Fruit fly (Drosophila melanogaster) whole organism, embryonic: Measurements from ENCODE around the gene inaE.

Experiments
- BtbVII ChIP-seq: fragments of 200-800 bp; sonication (Bioruptor generic); optimal IDR thresholded peaks from 3 replicates; lab custom pipeline; 2017; ENCODE audit warnings: missing biosample characterization, mild to moderate bottlenecking, missing genetic modification characterization
- Bteb2 ChIP-seq: fragments of 200-800 bp; sonication (Bioruptor generic); optimal IDR thresholded peaks from 2 replicates; lab custom pipeline; 2016; ENCODE audit warnings: missing biosample characterization, missing genetic modification characterization
- CG10267 ChIP-seq: fragments of 200-800 bp; sonication (Bioruptor generic); optimal IDR thresholded peaks from 2 replicates; lab custom pipeline; 2018; ENCODE audit warnings: missing biosample characterization, mild to moderate bottlenecking, missing genetic modification characterization, moderate library complexity
- CG11247 ChIP-seq: fragments of 200-800 bp; sonication (Bioruptor generic); IDR thresholded peaks from 2 replicates; pipeline ENCODE4 v1.3.6; 2022; ENCODE audit warnings: missing biosample characterization, missing genetic modification characterization
- CG12155 ChIP-seq: fragments of 200-800 bp; sonication (Bioruptor generic); optimal IDR thresholded peaks from 3 replicates; lab custom pipeline; 2016; ENCODE audit warnings: missing biosample characterization, missing genetic modification characterization
- CG12391 ChIP-seq: fragments of 200-800 bp; sonication (Bioruptor generic); optimal IDR thresholded peaks from 3 replicates; lab custom pipeline; 2018; ENCODE audit warnings: missing biosample characterization, mild to moderate bottlenecking, missing genetic modification characterization, moderate library complexity
- CG12942 ChIP-seq: fragments of 200-800 bp; sonication (Bioruptor generic); optimal IDR thresholded peaks from 3 replicates; lab custom pipeline; 2016; ENCODE audit warnings: missing biosample characterization, missing genetic modification characterization
- CG14050 ChIP-seq: fragments of 200-800 bp; sonication (Bioruptor generic); IDR thresholded peaks from 3 replicates; pipeline ENCODE4 v1.3.6; 2022; ENCODE audit warnings: missing biosample characterization, missing genetic modification characterization
- CG14965 ChIP-seq: fragments of 200-800 bp; sonication (Bioruptor generic); optimal IDR thresholded peaks from 2 replicates; lab custom pipeline; 2016; ENCODE audit warnings: missing biosample characterization, missing genetic modification characterization, borderline replicate concordance
- CG15269 ChIP-seq: fragments of 200-800 bp; sonication (Bioruptor generic); optimal IDR thresholded peaks from 2 replicates; lab custom pipeline; 2018; ENCODE audit warnings: missing biosample characterization, mild to moderate bottlenecking, missing genetic modification characterization, moderate library complexity
- CG1647 ChIP-seq: fragments of 200-800 bp; sonication (Bioruptor generic); optimal IDR thresholded peaks from 3 replicates; lab custom pipeline; 2016; ENCODE audit warnings: missing biosample characterization, missing genetic modification characterization
- CG16863 ChIP-seq: fragments of 200-800 bp; sonication (Bioruptor generic); optimal IDR thresholded peaks from 3 replicates; lab custom pipeline; 2016; ENCODE audit warnings: missing biosample characterization, missing genetic modification characterization
- CG17359 ChIP-seq: fragments of 200-800 bp; sonication (Bioruptor generic); optimal IDR thresholded peaks from 3 replicates; lab custom pipeline; 2018; ENCODE audit warnings: missing biosample characterization, mild to moderate bottlenecking, missing genetic modification characterization, moderate library complexity
- CG1792 ChIP-seq: fragments of 200-800 bp; sonication (Bioruptor generic); optimal IDR thresholded peaks from 2 replicates; lab custom pipeline; 2016; ENCODE audit warnings: missing biosample characterization, missing genetic modification characterization
- CG1832 ChIP-seq: fragments of 200-800 bp; sonication (Bioruptor generic); optimal IDR thresholded peaks from 2 replicates; lab custom pipeline; 2017; ENCODE audit warnings: missing biosample characterization, mild to moderate bottlenecking, missing genetic modification characterization, inconsistent platforms
- CG18619 ChIP-seq: fragments of 200-800 bp; sonication (Bioruptor generic); optimal IDR thresholded peaks from 3 replicates; lab custom pipeline; 2017; ENCODE audit warnings: missing biosample characterization, mild to moderate bottlenecking, missing genetic modification characterization
- CG2120 ChIP-seq: fragments of 200-800 bp; sonication (Bioruptor generic); optimal IDR thresholded peaks from 3 replicates; lab custom pipeline; 2016; ENCODE audit warnings: missing biosample characterization, missing genetic modification characterization
- CG2202 ChIP-seq: fragments of 200-800 bp; sonication (Bioruptor generic); optimal IDR thresholded peaks from 2 replicates; lab custom pipeline; 2018; ENCODE audit warnings: missing biosample characterization, mild to moderate bottlenecking, missing genetic modification characterization
- CG3838 ChIP-seq: fragments of 200-800 bp; sonication (Bioruptor generic); optimal IDR thresholded peaks from 3 replicates; lab custom pipeline; 2016; ENCODE audit warnings: missing biosample characterization, missing genetic modification characterization
- CG42726 ChIP-seq: fragments of 200-800 bp; sonication (Bioruptor generic); IDR thresholded peaks from 2 replicates; pipeline ENCODE4 v1.3.6; 2022; ENCODE audit warnings: missing biosample characterization, missing genetic modification characterization; ENCODE audit not compliant: partially characterized antibody
- CG4404 ChIP-seq: fragments of 200-800 bp; sonication (Bioruptor generic); IDR thresholded peaks from 2 replicates; pipeline ENCODE4 v1.3.6; 2022; ENCODE audit warnings: missing biosample characterization, missing genetic modification characterization
- CG5245 ChIP-seq: fragments of 200-800 bp; sonication (Bioruptor generic); optimal IDR thresholded peaks from 3 replicates; lab custom pipeline; 2016; ENCODE audit warnings: missing biosample characterization, missing genetic modification characterization
- CG7556 ChIP-seq: fragments of 200-800 bp; sonication (Bioruptor generic); optimal IDR thresholded peaks from 2 replicates; lab custom pipeline; 2017; ENCODE audit warnings: missing biosample characterization, mild to moderate bottlenecking, missing genetic modification characterization
- CG9437 ChIP-seq: fragments of 200-800 bp; sonication (Bioruptor generic); optimal IDR thresholded peaks from 2 replicates; lab custom pipeline; 2018; ENCODE audit warnings: missing biosample characterization, mild to moderate bottlenecking, missing genetic modification characterization
- Dbx ChIP-seq: fragments of 200-800 bp; sonication (Bioruptor generic); IDR thresholded peaks from 3 replicates; pipeline ENCODE4 v1.3.6; 2022; ENCODE audit warnings: missing biosample characterization, missing genetic modification characterization
- Dip3 ChIP-seq: fragments of 200-800 bp; sonication (Bioruptor generic); optimal IDR thresholded peaks from 3 replicates; lab custom pipeline; 2016; ENCODE audit warnings: missing biosample characterization, missing genetic modification characterization
- Eip74EF ChIP-seq, 2 experiments: fragments of 200-800 bp in 1 of 2; fragments of >200 bp in 1 of 2; sonication (Bioruptor generic) in 1 of 2; optimal IDR thresholded peaks; 2 replicates each; lab custom pipeline; 2017 to 2019; ENCODE audit warnings: missing biosample characterization in 2 of 2, missing genetic modification characterization in 2 of 2, mild to moderate bottlenecking in 1 of 2, moderate library complexity in 1 of 2
- HmgD ChIP-seq: fragments of 200-800 bp; sonication (Bioruptor generic); optimal IDR thresholded peaks from 3 replicates; lab custom pipeline; 2016; ENCODE audit warnings: missing biosample characterization, missing genetic modification characterization
- Hr3 ChIP-seq: fragments of 200-800 bp; sonication (Bioruptor generic); optimal IDR thresholded peaks from 3 replicates; lab custom pipeline; 2016; ENCODE audit warnings: missing biosample characterization, missing genetic modification characterization
- NK7.1 ChIP-seq: fragments of 200-800 bp; sonication (Bioruptor generic); optimal IDR thresholded peaks from 3 replicates; lab custom pipeline; 2016; ENCODE audit warnings: missing biosample characterization, missing genetic modification characterization
- PHDP ChIP-seq: fragments of 200-800 bp; sonication (Bioruptor generic); optimal IDR thresholded peaks from 3 replicates; lab custom pipeline; 2018; ENCODE audit warnings: missing biosample characterization, mild to moderate bottlenecking, missing genetic modification characterization, moderate library complexity
- YL-1 ChIP-seq: fragments of 200-800 bp; sonication (Bioruptor generic); optimal IDR thresholded peaks from 3 replicates; lab custom pipeline; 2017; ENCODE audit warnings: missing biosample characterization, mild to moderate bottlenecking, missing genetic modification characterization
- al ChIP-seq: fragments of 200-800 bp; sonication (Bioruptor generic); IDR thresholded peaks from 2 replicates; pipeline ENCODE4 v1.3.6; 2022; ENCODE audit warnings: missing biosample characterization, missing genetic modification characterization
- corto ChIP-seq: fragments of 200-800 bp; sonication (Bioruptor generic); optimal IDR thresholded peaks from 2 replicates; lab custom pipeline; 2016; ENCODE audit warnings: missing biosample characterization, mild to moderate bottlenecking, missing genetic modification characterization, moderate library complexity
- emc ChIP-seq: fragments of 200-800 bp; sonication (Bioruptor generic); optimal IDR thresholded peaks from 2 replicates; lab custom pipeline; 2016; ENCODE audit warnings: missing biosample characterization, missing genetic modification characterization
- en ChIP-seq: fragments of 200-800 bp; sonication (Bioruptor generic); optimal IDR thresholded peaks from 2 replicates; lab custom pipeline; 2016; ENCODE audit warnings: missing biosample characterization, missing genetic modification characterization
- fd102C ChIP-seq: fragments of 200-800 bp; sonication (Bioruptor generic); optimal IDR thresholded peaks from 2 replicates; lab custom pipeline; 2018; ENCODE audit warnings: missing biosample characterization, mild to moderate bottlenecking, missing genetic modification characterization, moderate library complexity
- gsb ChIP-seq: fragments of 200-800 bp; sonication (Bioruptor generic); IDR thresholded peaks from 2 replicates; pipeline ENCODE4 v1.3.6; 2022; ENCODE audit warnings: missing biosample characterization, missing genetic modification characterization
- insv ChIP-seq, 2 experiments: fragments of 200-800 bp; sonication (Bioruptor generic); optimal IDR thresholded peaks; 3 replicates each; lab custom pipeline; 2016 to 2018; ENCODE audit warnings: missing biosample characterization in 2 of 2, missing genetic modification characterization in 2 of 2
- knrl ChIP-seq: fragments of 200-800 bp; sonication (Bioruptor generic); IDR thresholded peaks from 3 replicates; pipeline ENCODE4 v1.3.6; 2022; ENCODE audit warnings: missing biosample characterization, missing genetic modification characterization; ENCODE audit not compliant: partially characterized antibody
- nau ChIP-seq: fragments of 200-800 bp; sonication (Bioruptor generic); optimal IDR thresholded peaks from 3 replicates; lab custom pipeline; 2017; ENCODE audit warnings: missing biosample characterization, mild to moderate bottlenecking, missing genetic modification characterization, missing genetic modification reagents
- nmo ChIP-seq: fragments of 200-800 bp; sonication (Bioruptor generic); optimal IDR thresholded peaks from 2 replicates; lab custom pipeline; 2018; ENCODE audit warnings: missing biosample characterization, mild to moderate bottlenecking, missing genetic modification characterization, moderate library complexity
- nom ChIP-seq: fragments of 200-800 bp; sonication (Bioruptor generic); optimal IDR thresholded peaks from 2 replicates; lab custom pipeline; 2017; ENCODE audit warnings: missing biosample characterization, missing genetic modification characterization, mild to moderate bottlenecking, moderate library complexity, missing genetic modification reagents
- otp ChIP-seq: fragments of 200-800 bp; sonication (Bioruptor generic); IDR thresholded peaks from 3 replicates; pipeline ENCODE4, ENCODE4 v1.3.6; 2022; ENCODE audit warnings: missing biosample characterization, missing genetic modification characterization
- pita ChIP-seq: fragments of 200-800 bp; sonication (Bioruptor generic); optimal IDR thresholded peaks from 2 replicates; lab custom pipeline; 2017; ENCODE audit warnings: missing biosample characterization, mild to moderate bottlenecking, missing genetic modification characterization
- salm ChIP-seq: fragments of 200-800 bp; sonication (Bioruptor generic); optimal IDR thresholded peaks from 2 replicates; lab custom pipeline; 2018; ENCODE audit warnings: missing biosample characterization, mild to moderate bottlenecking, missing genetic modification characterization
- sug ChIP-seq: fragments of 200-800 bp; optimal IDR thresholded peaks from 2 replicates; lab custom pipeline; 2019; ENCODE audit warnings: missing biosample characterization, mild to moderate bottlenecking, missing genetic modification characterization, moderate library complexity
- tup ChIP-seq: fragments of 200-800 bp; sonication (Bioruptor generic); optimal IDR thresholded peaks from 2 replicates; lab custom pipeline; 2016; ENCODE audit warnings: missing biosample characterization, mild to moderate bottlenecking, missing genetic modification characterization, moderate library complexity
- tx ChIP-seq: fragments of 200-800 bp; sonication (Bioruptor generic); optimal IDR thresholded peaks from 2 replicates; lab custom pipeline; 2016; ENCODE audit warnings: missing biosample characterization, missing genetic modification characterization
- wor ChIP-seq: fragments of 200-800 bp; sonication (Bioruptor generic); IDR thresholded peaks from 2 replicates; pipeline ENCODE4 v1.3.6; 2022; ENCODE audit warnings: missing biosample characterization, missing genetic modification characterization

The inaE gene

dm6 chrX:13740062-13740461 lies 43.5 kb upstream of the inaE start (continued):
- TF ChIP-seq nau (GFP tag; lab: Kevin White, UChicago): peak; percentile 31
- TF ChIP-seq CG9437: no peak
- TF ChIP-seq CG18619: peak; percentile 77
- peak in 1 of 2 experiments; percentile 12 for TF ChIP-seq Eip74EF (GFP tag; optimal IDR thresholded peaks at IDR 0.05; lab: Kevin White, UChicago)
- no peak for TF ChIP-seq insv (GFP tag; optimal IDR thresholded peaks at IDR 0.05; lab: Kevin White, UChicago)
- peak; percentile 72 for TF ChIP-seq CG16863 (GFP tag; lab: Kevin White, UChicago)
- peak; percentile 61 for TF ChIP-seq CG1792 (GFP tag; lab: Kevin White, UChicago)
- no peak for TF ChIP-seq tup (GFP tag; lab: Kevin White, UChicago)
- TF ChIP-seq fd102C (GFP tag; lab: Kevin White, UChicago): no peak
- TF ChIP-seq CG42726 (GFP tag; lab: Robert Waterston, UW): no peak
- peak; percentile 77 for TF ChIP-seq CG12155
- TF ChIP-seq en: no peak
- peak; percentile 15 for TF ChIP-seq CG2202 (tag; lab: Kevin White, UChicago)
- peak; percentile 97 for TF ChIP-seq nom (GFP tag; lab: Kevin White, UChicago)
- TF ChIP-seq gsb: peak; percentile 70
- TF ChIP-seq HmgD (GFP tag; lab: Kevin White, UChicago): peak; percentile 80
- peak; percentile 72 for TF ChIP-seq PHDP
- TF ChIP-seq CG15269 (tag; lab: Kevin White, UChicago): peak; percentile 89
- TF ChIP-seq salm: peak; percentile 14
- peak; percentile 29; the same call in 1 of the 2 replicates for TF ChIP-seq wor (GFP tag; lab: Robert Waterston, UW)
- TF ChIP-seq CG12391 (tag; lab: Kevin White, UChicago): peak; percentile 66
- peak; percentile 82 for TF ChIP-seq CG17359 (tag; lab: Kevin White, UChicago)
- TF ChIP-seq CG14050 (GFP tag; lab: Robert Waterston, UW): peak; percentile 70; the same call in 2 of the 3 replicates
- no peak for TF ChIP-seq pita
- TF ChIP-seq CG7556 (GFP tag; lab: Kevin White, UChicago): no peak
- TF ChIP-seq YL-1: no peak
- peak; percentile 75 for TF ChIP-seq sug (tag; lab: Kevin White, UChicago)
- TF ChIP-seq Bteb2: peak; percentile 56
- TF ChIP-seq BtbVII: peak; percentile 65
- TF ChIP-seq CG1832 (GFP tag; lab: Kevin White, UChicago): no peak
- TF ChIP-seq tx (GFP tag; lab: Kevin White, UChicago): peak; percentile 78
- peak; percentile 79 for TF ChIP-seq Dbx (GFP tag; lab: Robert Waterston, UW)
- peak; percentile 69 for TF ChIP-seq Dip3 (GFP tag; lab: Kevin White, UChicago)
- peak; percentile 38 for TF ChIP-seq NK7.1 (GFP tag; lab: Kevin White, UChicago)
- peak; percentile 89 for TF ChIP-seq CG2120 (GFP tag; lab: Kevin White, UChicago)
- TF ChIP-seq Hr3 (GFP tag; lab: Kevin White, UChicago): peak; percentile 64
- TF ChIP-seq knrl (GFP tag; lab: Robert Waterston, UW): no peak
- TF ChIP-seq CG5245 (GFP tag; lab: Kevin White, UChicago): peak; percentile 67
- no peak for TF ChIP-seq CG14965 (GFP tag; lab: Kevin White, UChicago)
- TF ChIP-seq CG12942: peak; percentile 61
- peak; percentile 49 for TF ChIP-seq CG4404 (GFP tag; lab: Robert Waterston, UW)
- TF ChIP-seq CG1647: peak; percentile 70
- peak; percentile 33 for TF ChIP-seq nmo (GFP tag; lab: Kevin White, UChicago)
- TF ChIP-seq CG11247 (GFP tag; lab: Robert Waterston, UW): peak; percentile 84
- peak; percentile 75; the same call in 2 of the 3 replicates for TF ChIP-seq otp (GFP tag; lab: Robert Waterston, UW)
- TF ChIP-seq al: peak; percentile 63; the same call in 1 of the 2 replicates
- TF ChIP-seq emc (GFP tag; lab: Kevin White, UChicago): no peak
- no peak for TF ChIP-seq corto (GFP tag; lab: Kevin White, UChicago)
- TF ChIP-seq CG10267 (tag; lab: Kevin White, UChicago): peak; percentile 48
- TF ChIP-seq CG3838 (GFP tag; lab: Kevin White, UChicago): peak; percentile 14
